Worm (Caenorhabditis elegans): ENCODE data around the gene ilkp-1.

DNA sequence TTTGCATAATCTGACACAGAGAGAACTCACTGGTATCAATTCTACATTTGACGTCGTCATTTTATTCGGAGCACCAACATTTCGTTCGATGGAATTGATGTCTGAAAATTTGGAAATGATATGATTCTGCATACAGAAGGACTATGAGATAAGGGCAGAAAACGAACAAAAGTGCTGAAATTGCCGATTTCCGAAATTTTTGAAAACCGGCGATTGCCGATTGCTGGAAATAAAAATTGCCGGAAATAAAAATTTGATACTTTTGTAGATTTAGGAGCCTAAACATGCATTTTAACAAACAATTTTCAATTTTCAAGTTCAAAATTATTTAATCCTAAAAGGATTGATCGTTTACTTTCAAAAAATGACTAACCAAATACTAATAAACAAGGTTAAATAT is 39.3 kb downstream of the ilkp-1 start, which contains the start of gene unc-53:
- TF ChIP-seq pha-4 (tag; optimal IDR thresholded peaks at IDR 0.05) (no peak), nhr-12 (tag; optimal IDR thresholded peaks at IDR 0.05) (no peak)
